Worm (Caenorhabditis elegans) whole organism, mixed stage, embryonic: ENCODE results near the gene skpo-3.

Experiments
- M03D4.4 ChIP-seq: sonication (generic microtip); optimal IDR thresholded peaks from 2 replicates; lab custom pipeline; 2017; ENCODE audit warnings: mild to moderate bottlenecking, missing genetic modification characterization, missing compliant biosample characterization
- bed-3 ChIP-seq: fragments of 200-800 bp; sonication (Bioruptor generic); optimal IDR thresholded peaks from 3 replicates; lab custom pipeline; 2018; ENCODE audit warnings: mild to moderate bottlenecking, missing genetic modification characterization, moderate library complexity, missing compliant biosample characterization
- blmp-1 ChIP-seq: fragments of 150-350 bp; optimal IDR thresholded peaks from 2 replicates; lab custom pipeline; 2014; ENCODE audit warnings: missing biosample characterization, missing genetic modification characterization
- ceh-39 ChIP-seq: fragments of 150-350 bp; optimal IDR thresholded peaks from 2 replicates; lab custom pipeline; 2014; ENCODE audit warnings: missing biosample characterization, missing genetic modification characterization
- ceh-43 ChIP-seq: fragments of 200-800 bp; sonication (Bioruptor generic); optimal IDR thresholded peaks from 2 replicates; lab custom pipeline; 2018; ENCODE audit warnings: mild to moderate bottlenecking, missing genetic modification characterization, moderate library complexity, missing compliant biosample characterization
- ceh-83 ChIP-seq: fragments of 200-800 bp; sonication (Bioruptor generic); optimal IDR thresholded peaks from 2 replicates; lab custom pipeline; 2018; ENCODE audit warnings: mild to moderate bottlenecking, missing genetic modification characterization, missing compliant biosample characterization
- ces-1 ChIP-seq: fragments of 150-350 bp; optimal IDR thresholded peaks from 2 replicates; lab custom pipeline; 2014; ENCODE audit warnings: missing biosample characterization, missing genetic modification reagents, missing genetic modification characterization
- cnd-1 ChIP-seq: fragments of 200-800 bp; sonication (Bioruptor generic); optimal IDR thresholded peaks from 2 replicates; lab custom pipeline; 2018; ENCODE audit warnings: mild to moderate bottlenecking, missing genetic modification characterization, missing compliant biosample characterization
- drap-1 ChIP-seq: fragments of 200-800 bp; sonication (Bioruptor generic); optimal IDR thresholded peaks from 3 replicates; lab custom pipeline; 2018; ENCODE audit warnings: mild to moderate bottlenecking, missing genetic modification characterization, missing compliant biosample characterization
- elt-1 ChIP-seq: sonication (generic microtip); optimal IDR thresholded peaks from 2 replicates; lab custom pipeline; 2017; ENCODE audit warnings: missing genetic modification characterization, mild to moderate bottlenecking, missing compliant biosample characterization, antibody characterized with exemption, moderate library complexity, borderline replicate concordance; ENCODE audit not compliant: insufficient read depth
- elt-3 ChIP-seq: fragments of 150-350 bp; optimal IDR thresholded peaks from 2 replicates; lab custom pipeline; 2014; ENCODE audit warnings: missing biosample characterization, missing genetic modification characterization
- flh-1 ChIP-seq: fragments of 200-800 bp; sonication (Bioruptor generic); optimal IDR thresholded peaks from 2 replicates; lab custom pipeline; 2018; ENCODE audit warnings: mild to moderate bottlenecking, missing genetic modification characterization, moderate library complexity, missing compliant biosample characterization
- ham-2 ChIP-seq: fragments of 200-800 bp; sonication (Bioruptor generic); optimal IDR thresholded peaks from 2 replicates; lab custom pipeline; 2018; ENCODE audit warnings: mild to moderate bottlenecking, missing genetic modification characterization, missing compliant biosample characterization
- hlh-1 ChIP-seq: fragments of 150-350 bp; optimal IDR thresholded peaks from 2 replicates; lab custom pipeline; 2014; ENCODE audit warnings: missing biosample characterization, missing genetic modification reagents, missing genetic modification characterization
- lin-13 ChIP-seq: fragments of 150-350 bp; optimal IDR thresholded peaks from 2 replicates; lab custom pipeline; 2014; ENCODE audit warnings: missing biosample characterization, missing genetic modification characterization
- lin-32 ChIP-seq: fragments of 200-800 bp; sonication (Bioruptor generic); optimal IDR thresholded peaks from 2 replicates; lab custom pipeline; 2018; ENCODE audit warnings: mild to moderate bottlenecking, missing genetic modification characterization, missing compliant biosample characterization
- lsy-2 ChIP-seq: fragments of 150-350 bp; optimal IDR thresholded peaks from 2 replicates; lab custom pipeline; 2014; ENCODE audit warnings: missing biosample characterization, missing genetic modification characterization
- mab-5 ChIP-seq: fragments of 150-350 bp; optimal IDR thresholded peaks from 2 replicates; lab custom pipeline; 2014; ENCODE audit warnings: missing biosample characterization, missing genetic modification characterization
- mep-1 ChIP-seq: fragments of 150-350 bp; optimal IDR thresholded peaks from 2 replicates; lab custom pipeline; 2017; ENCODE audit warnings: missing biosample characterization, missing genetic modification reagents, missing genetic modification characterization, inconsistent platforms
- mls-2 ChIP-seq: sonication (generic microtip); optimal IDR thresholded peaks from 2 replicates; lab custom pipeline; 2016; ENCODE audit warnings: mild to moderate bottlenecking, missing genetic modification characterization, moderate library complexity, missing compliant biosample characterization
- nhr-12 ChIP-seq: fragments of 150-350 bp; optimal IDR thresholded peaks from 2 replicates; lab custom pipeline; 2014; ENCODE audit warnings: missing biosample characterization, missing genetic modification characterization
- nhr-2 ChIP-seq: fragments of 150-350 bp; optimal IDR thresholded peaks from 2 replicates; lab custom pipeline; 2014; ENCODE audit warnings: missing biosample characterization, missing genetic modification characterization
- nhr-237 ChIP-seq: fragments of 150-350 bp; optimal IDR thresholded peaks from 2 replicates; lab custom pipeline; 2014; ENCODE audit warnings: missing biosample characterization, missing genetic modification characterization
- nhr-76 ChIP-seq: sonication (generic microtip); optimal IDR thresholded peaks from 2 replicates; lab custom pipeline; 2017; ENCODE audit warnings: missing biosample characterization, missing genetic modification characterization
- pha-4 ChIP-seq: fragments of 150-350 bp; optimal IDR thresholded peaks from 2 replicates; lab custom pipeline; 2018; ENCODE audit warnings: missing biosample characterization, missing genetic modification reagents, missing genetic modification characterization
- snpc-4 ChIP-seq: fragments of 150-350 bp; optimal IDR thresholded peaks from 2 replicates; lab custom pipeline; 2014; ENCODE audit warnings: missing biosample characterization, missing genetic modification characterization
- tbx-8 ChIP-seq: fragments of 200-800 bp; sonication (Bioruptor generic); optimal IDR thresholded peaks from 2 replicates; lab custom pipeline; 2018; ENCODE audit warnings: mild to moderate bottlenecking, missing genetic modification characterization, moderate library complexity, missing compliant biosample characterization
- unc-120 ChIP-seq: sonication (generic microtip); optimal IDR thresholded peaks from 2 replicates; lab custom pipeline; 2017; ENCODE audit warnings: missing genetic modification characterization, missing compliant biosample characterization; ENCODE audit not compliant: poor library complexity, severe bottlenecking
- unc-39 ChIP-seq: fragments of 150-350 bp; optimal IDR thresholded peaks from 2 replicates; lab custom pipeline; 2014; ENCODE audit warnings: missing biosample characterization, missing genetic modification characterization
- ztf-11 ChIP-seq: fragments of 150-350 bp; optimal IDR thresholded peaks from 2 replicates; lab custom pipeline; 2014; ENCODE audit warnings: missing biosample characterization, missing genetic modification characterization

skpo-3 gene

DNA sequence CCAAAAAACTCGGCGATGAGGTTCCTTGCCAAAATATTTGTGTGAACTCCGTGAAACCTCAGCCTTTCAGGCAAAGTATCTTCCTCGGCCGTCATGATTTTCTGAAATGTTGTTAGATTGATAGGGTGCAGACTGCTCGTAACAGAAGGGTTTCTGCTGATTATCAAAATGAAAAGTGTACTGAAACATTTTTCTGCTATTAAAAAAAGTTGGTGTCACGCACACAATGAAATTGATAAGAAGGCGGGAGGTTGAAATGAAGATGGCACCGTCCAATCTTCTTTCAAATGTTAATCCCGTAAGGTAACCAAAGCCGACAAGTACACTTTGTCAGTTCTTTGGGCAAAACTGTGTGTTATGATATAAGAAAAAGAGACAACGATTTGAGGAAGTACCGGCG, 8.7 kb upstream of the skpo-3 start:
- TF ChIP-seq lsy-2 (tag; lab: Kevin White, UChicago) = no peak

ce11 chrII:7238248-7238647, 7.4 kb upstream of the skpo-3 start, which contains the start of gene aqp-1:
TSS of gene aqp-1 (minus strand) at chrII:7238349.
- no peak for TF ChIP-seq ztf-11 (tag; lab: Kevin White, UChicago)
- TF ChIP-seq snpc-4 (tag; lab: Kevin White, UChicago) = no peak
- no peak for TF ChIP-seq bed-3
- TF ChIP-seq mls-2 (tag; lab: Kevin White, UChicago) = no peak
- no peak for TF ChIP-seq drap-1 (GFP tag; lab: Kevin White, UChicago)
- TF ChIP-seq, all 35 proteins: peak for 0

ce11 chrII:7238791-7239190, 6.9 kb upstream of the skpo-3 start:
- no peak for TF ChIP-seq ham-2 (GFP tag; lab: Kevin White, UChicago)
- TF ChIP-seq mab-5 (tag; lab: Kevin White, UChicago) = no peak
- no peak for TF ChIP-seq lsy-2 (tag; lab: Kevin White, UChicago)
- no peak for TF ChIP-seq pha-4 (tag; lab: Kevin White, UChicago)
- no peak for TF ChIP-seq unc-39
- no peak for TF ChIP-seq blmp-1
- no peak for TF ChIP-seq nhr-2
- no peak for TF ChIP-seq drap-1 (GFP tag; lab: Kevin White, UChicago)
- TF ChIP-seq M03D4.4 (tag; lab: Kevin White, UChicago) = no peak
- no peak for TF ChIP-seq hlh-1 (tag; lab: Kevin White, UChicago)
- no peak for TF ChIP-seq nhr-237 (tag; lab: Kevin White, UChicago)
- no peak for TF ChIP-seq ces-1
- TF ChIP-seq ceh-39 (tag; lab: Kevin White, UChicago) = no peak
- TF ChIP-seq tbx-8 (GFP tag; lab: Kevin White, UChicago) = no peak

DNA sequence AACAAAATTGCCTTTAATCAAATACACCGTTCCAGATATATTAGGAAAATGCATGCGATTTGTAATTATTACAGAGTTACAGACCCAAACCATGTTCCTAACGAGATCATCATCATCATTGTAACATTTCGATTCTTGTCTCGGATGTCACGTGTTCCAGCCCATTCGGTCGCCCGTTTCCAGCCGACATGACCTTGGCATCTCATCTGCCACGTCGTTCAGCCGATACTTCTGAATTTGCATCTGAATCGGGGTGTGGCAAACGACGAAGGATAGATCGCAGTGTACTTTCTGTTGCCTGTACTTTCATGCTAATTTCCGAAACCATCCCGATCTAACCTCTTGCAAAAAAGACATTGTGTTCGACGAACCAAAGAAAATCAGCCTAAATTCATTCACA, 6.0 kb upstream of the skpo-3 start:
- TF ChIP-seq mls-2 (tag; lab: Kevin White, UChicago) (no peak), bed-3 (no peak), ceh-83 (GFP tag; lab: Kevin White, UChicago) (no peak), lin-32 (GFP tag; lab: Kevin White, UChicago) (no peak), flh-1 (GFP tag; lab: Kevin White, UChicago) (no peak), M03D4.4 (tag; lab: Kevin White, UChicago) (no peak), tbx-8 (GFP tag; lab: Kevin White, UChicago) (no peak), ceh-43 (GFP tag; lab: Kevin White, UChicago) (no peak), elt-1 (tag; lab: Kevin White, UChicago) (no peak), elt-3 (no peak), blmp-1 (no peak), mep-1 (tag; lab: Kevin White, UChicago) (no peak)

ce11 chrII:7242754-7243153, 2.9 kb upstream of the skpo-3 start:
- TF ChIP-seq drap-1 (GFP tag; lab: Kevin White, UChicago) (no peak), lsy-2 (tag; lab: Kevin White, UChicago) (no peak), lin-13 (tag; lab: Kevin White, UChicago) (no peak), elt-3 (no peak), ceh-39 (tag; lab: Kevin White, UChicago) (no peak)
- TF ChIP-seq, all 35 proteins: peak for 0

DNA sequence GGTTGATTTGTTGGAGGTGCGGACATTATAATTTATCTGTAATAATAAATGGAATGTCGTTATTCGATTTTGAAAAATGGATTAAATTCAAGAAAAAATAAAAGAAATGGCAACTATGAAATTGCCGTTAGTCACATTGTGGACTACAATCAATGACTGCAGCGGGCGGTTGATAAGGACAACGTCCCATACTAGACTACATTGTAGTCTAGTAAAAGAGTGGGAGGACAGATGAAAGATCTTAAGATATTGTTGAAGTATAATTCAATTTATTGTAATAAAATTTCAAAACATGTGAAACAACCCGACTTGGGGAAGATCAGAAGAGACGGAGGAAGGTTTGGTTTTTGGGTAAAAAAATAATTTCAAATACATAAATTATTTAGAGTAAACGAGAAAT, 6.3 kb downstream of the skpo-3 start, which contains the start of the genes prx-13 and ada-2:
TSS of gene prx-13 (minus strand) at position 38 of the 400 bp plus-strand sequence.
TSS of gene ada-2 (plus strand) at position 282 of the 400 bp plus-strand sequence.
- TF ChIP-seq lsy-2 (tag; lab: Kevin White, UChicago) (no peak), elt-1 (tag; lab: Kevin White, UChicago) (no peak), ceh-39 (tag; lab: Kevin White, UChicago) (no peak), nhr-12 (tag; lab: Kevin White, UChicago) (no peak), ztf-11 (tag; lab: Kevin White, UChicago) (no peak), nhr-76 (tag; lab: Kevin White, UChicago) (no peak), unc-120 (tag; lab: Kevin White, UChicago) (no peak), pha-4 (tag; lab: Kevin White, UChicago) (no peak), nhr-2 (no peak), snpc-4 (tag; lab: Kevin White, UChicago) (no peak), ceh-43 (GFP tag; lab: Kevin White, UChicago) (no peak), cnd-1 (tag; lab: Kevin White, UChicago) (no peak), elt-3 (no peak)
